Worm (Caenorhabditis elegans): Measurements from ENCODE around the gene T26A5.6.

The T26A5.6 gene

ce11 chrIII:6421473-6421872, 29.0 kb downstream of the T26A5.6 start:
- TF ChIP-seq M03D4.4 (tag; optimal IDR thresholded peaks at IDR 0.05) (no peak), nhr-12 (tag; optimal IDR thresholded peaks at IDR 0.05) (peak; percentile 52)

DNA sequence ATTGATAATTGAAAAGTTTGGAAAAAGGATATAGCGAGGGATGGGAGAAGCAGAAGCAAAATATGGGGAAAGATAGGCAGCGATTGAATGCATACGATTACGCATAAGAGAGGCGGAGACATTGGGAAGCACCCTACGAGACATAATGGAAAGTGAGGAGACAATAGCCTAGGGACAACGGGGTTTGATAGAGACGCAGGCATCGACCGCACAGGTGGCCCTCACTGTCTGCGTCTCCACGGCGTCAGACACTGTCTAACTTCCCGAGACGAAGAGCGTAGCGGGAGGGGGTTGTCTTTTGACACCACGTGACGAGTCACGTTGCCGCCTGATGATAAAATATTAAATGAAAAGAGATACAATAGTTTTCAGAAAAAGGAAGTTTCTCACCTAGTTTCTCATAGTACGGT, 29.5 kb downstream of the T26A5.6 start:
- no peak for TF ChIP-seq unc-39 (tag; optimal IDR thresholded peaks at IDR 0.05)
- no peak for TF ChIP-seq ceh-43 (GFP tag; optimal IDR thresholded peaks at IDR 0.05)
- TF ChIP-seq zip-8 (tag; optimal IDR thresholded peaks at IDR 0.05), result no peak
- TF ChIP-seq snpc-4 (tag; optimal IDR thresholded peaks at IDR 0.05), result no peak
- TF ChIP-seq cnd-1 (tag; optimal IDR thresholded peaks at IDR 0.05), result peak; percentile 61
- TF ChIP-seq lin-32 (GFP tag; optimal IDR thresholded peaks at IDR 0.05), result no peak
- no peak for TF ChIP-seq ceh-39 (tag; optimal IDR thresholded peaks at IDR 0.05)
- peak; percentile 75 for TF ChIP-seq ces-1 (GFP tag; optimal IDR thresholded peaks at IDR 0.05)
- TF ChIP-seq unc-62 (GFP tag; optimal IDR thresholded peaks at IDR 0.05), result peak; percentile 17
- TF ChIP-seq mep-1 (tag; optimal IDR thresholded peaks at IDR 0.05), result peak; percentile 18
- no peak for TF ChIP-seq nhr-12 (tag; optimal IDR thresholded peaks at IDR 0.05)
- peak; percentile 71 for TF ChIP-seq hlh-1 (tag; optimal IDR thresholded peaks at IDR 0.05)
- no peak for TF ChIP-seq nhr-28 (tag; optimal IDR thresholded peaks at IDR 0.05)
- no peak for TF ChIP-seq nhr-237 (tag; optimal IDR thresholded peaks at IDR 0.05)
- no peak for TF ChIP-seq ztf-11 (tag; optimal IDR thresholded peaks at IDR 0.05)
- no peak for TF ChIP-seq lin-13 (tag; optimal IDR thresholded peaks at IDR 0.05)
- no peak for TF ChIP-seq flh-1 (GFP tag; optimal IDR thresholded peaks at IDR 0.05)
- peak; percentile 59 for TF ChIP-seq elt-1 (tag; optimal IDR thresholded peaks at IDR 0.05; ENCODE audit: borderline replicate concordance, insufficient read depth)
- TF ChIP-seq sptf-1 (tag; optimal IDR thresholded peaks at IDR 0.05), result no peak
- TF ChIP-seq pha-4 (tag; optimal IDR thresholded peaks at IDR 0.05), result peak; percentile 82
- TF ChIP-seq mab-5 (tag; optimal IDR thresholded peaks at IDR 0.05), result no peak
- TF ChIP-seq M03D4.4 (tag; optimal IDR thresholded peaks at IDR 0.05), result no peak
- no peak for TF ChIP-seq blmp-1 (tag; optimal IDR thresholded peaks at IDR 0.05)
- TF ChIP-seq ceh-83 (GFP tag; optimal IDR thresholded peaks at IDR 0.05), result no peak
- no peak for TF ChIP-seq nhr-76 (tag; optimal IDR thresholded peaks at IDR 0.05)
- TF ChIP-seq ham-2 (GFP tag; optimal IDR thresholded peaks at IDR 0.05), result peak; percentile 93
- no peak for TF ChIP-seq sem-2 (GFP tag; optimal IDR thresholded peaks at IDR 0.05)
- TF ChIP-seq tbx-8 (GFP tag; optimal IDR thresholded peaks at IDR 0.05), result no peak
- peak; percentile 37 for TF ChIP-seq lsy-2 (tag; optimal IDR thresholded peaks at IDR 0.05)
- TF ChIP-seq elt-3 (tag; optimal IDR thresholded peaks at IDR 0.05), result no peak
- TF ChIP-seq mls-2 (tag; optimal IDR thresholded peaks at IDR 0.05), result no peak
- TF ChIP-seq nhr-2 (tag; optimal IDR thresholded peaks at IDR 0.05), result no peak
- peak; percentile 45 for TF ChIP-seq unc-120 (tag; optimal IDR thresholded peaks at IDR 0.05; ENCODE audit: poor library complexity, severe bottlenecking)
- TF ChIP-seq drap-1 (GFP tag; optimal IDR thresholded peaks at IDR 0.05), result no peak
- no peak for TF ChIP-seq bed-3 (GFP tag; optimal IDR thresholded peaks at IDR 0.05)

ce11 chrIII:6420201-6420600, 30.3 kb downstream of the T26A5.6 start:
- TF ChIP-seq hlh-1 (tag; optimal IDR thresholded peaks at IDR 0.05) (peak; percentile 10), sem-2 (GFP tag; optimal IDR thresholded peaks at IDR 0.05) (no peak), ceh-83 (GFP tag; optimal IDR thresholded peaks at IDR 0.05) (no peak)

DNA sequence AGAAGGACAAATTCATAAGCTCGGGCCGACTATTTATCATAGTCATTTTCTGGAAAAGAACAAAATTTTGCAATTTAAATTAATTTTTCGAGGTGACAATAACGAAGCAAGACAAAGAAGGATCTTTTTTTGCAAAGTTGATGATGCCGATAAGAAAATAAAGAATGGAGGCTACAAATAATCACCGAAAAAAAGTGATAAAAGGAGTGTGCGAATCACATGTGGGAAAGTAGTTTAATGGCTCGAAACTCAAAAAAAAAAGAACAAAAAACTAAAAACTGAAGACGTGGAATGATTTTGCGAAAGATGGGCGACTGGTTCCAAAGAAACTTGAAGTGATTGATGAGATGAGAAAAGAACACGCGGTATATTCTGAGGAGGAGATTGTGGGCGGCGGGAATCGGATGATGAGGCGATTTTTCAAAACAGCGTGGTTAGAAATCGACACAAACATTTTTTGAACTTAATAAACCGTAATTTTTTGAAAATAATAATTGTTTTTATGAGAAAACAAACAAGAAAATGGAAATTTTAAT, 31.0 kb downstream of the T26A5.6 start, which contains the start of gene atgl-1:
TSS of gene atgl-1 (minus strand) at position 51 of the 536 bp plus-strand sequence.
- TF ChIP-seq tbx-8 (GFP tag; optimal IDR thresholded peaks at IDR 0.05) (no peak), cnd-1 (tag; optimal IDR thresholded peaks at IDR 0.05) (no peak), drap-1 (GFP tag; optimal IDR thresholded peaks at IDR 0.05) (no peak), unc-120 (tag; optimal IDR thresholded peaks at IDR 0.05; ENCODE audit: poor library complexity, severe bottlenecking) (no peak), elt-3 (tag; optimal IDR thresholded peaks at IDR 0.05) (no peak), ceh-83 (GFP tag; optimal IDR thresholded peaks at IDR 0.05) (no peak), nhr-76 (tag; optimal IDR thresholded peaks at IDR 0.05) (no peak), lsy-2 (tag; optimal IDR thresholded peaks at IDR 0.05) (no peak), nhr-2 (tag; optimal IDR thresholded peaks at IDR 0.05) (no peak), elt-1 (tag; optimal IDR thresholded peaks at IDR 0.05; ENCODE audit: borderline replicate concordance, insufficient read depth) (no peak), ceh-39 (tag; optimal IDR thresholded peaks at IDR 0.05) (no peak), zip-8 (tag; optimal IDR thresholded peaks at IDR 0.05) (no peak), ceh-43 (GFP tag; optimal IDR thresholded peaks at IDR 0.05) (no peak), lin-13 (tag; optimal IDR thresholded peaks at IDR 0.05) (no peak)

Data from whole organism, mixed stage, embryonic.